Worm (Caenorhabditis elegans): ENCODE measurements around the gene K10D2.5.

ce11 chrIII:5185620-5186019 lies 13.1 kb downstream of the K10D2.5 start, which contains the start of gene pup-2:
- TF ChIP-seq mdl-1 (tag; optimal IDR thresholded peaks at IDR 0.05) (no peak), ceh-82 (tag; optimal IDR thresholded peaks at IDR 0.05) (no peak), R02D3.7 (tag; optimal IDR thresholded peaks at IDR 0.05) (no peak), fos-1 (tag; optimal IDR thresholded peaks at IDR 0.05) (no peak)
